Worm (Caenorhabditis elegans) whole organism, L3 larva: ENCODE results near the gene C27F2.6.

Experiments
- R02D3.7 ChIP-seq: fragments of 150-350 bp; optimal IDR thresholded peaks from 2 replicates; lab custom pipeline; 2014; ENCODE audit warnings: missing biosample characterization, missing genetic modification characterization
- ZK546.5 ChIP-seq: sonication (generic microtip); optimal IDR thresholded peaks from 2 replicates; lab custom pipeline; 2017; ENCODE audit warnings: missing biosample characterization, missing genetic modification characterization
- ama-1 ChIP-seq: fragments of 150-350 bp; optimal IDR thresholded peaks from 2 replicates; lab custom pipeline; 2018
- ceh-16 ChIP-seq: sonication (generic microtip); optimal IDR thresholded peaks from 2 replicates; lab custom pipeline; 2017; ENCODE audit warnings: missing biosample characterization, missing genetic modification characterization
- ceh-82 ChIP-seq: fragments of 150-350 bp; optimal IDR thresholded peaks from 2 replicates; lab custom pipeline; 2014; ENCODE audit warnings: missing biosample characterization, missing genetic modification characterization
- ceh-9 ChIP-seq: sonication (generic microtip); optimal IDR thresholded peaks from 2 replicates; lab custom pipeline; 2018; ENCODE audit warnings: missing biosample characterization, missing genetic modification characterization
- egl-5 ChIP-seq: fragments of 150-350 bp; optimal IDR thresholded peaks from 2 replicates; lab custom pipeline; 2017; ENCODE audit warnings: missing biosample characterization, missing genetic modification reagents, missing genetic modification characterization, inconsistent platforms
- elt-1 ChIP-seq: fragments of 150-350 bp; optimal IDR thresholded peaks from 2 replicates; lab custom pipeline; 2014; ENCODE audit warnings: missing biosample characterization, missing genetic modification characterization
- elt-2 ChIP-seq: sonication (generic microtip); optimal IDR thresholded peaks from 2 replicates; lab custom pipeline; 2016; ENCODE audit warnings: missing genetic modification reagents, mild to moderate bottlenecking, missing genetic modification characterization, missing compliant biosample characterization
- eor-1 ChIP-seq, 2 experiments: fragments of 150-350 bp; optimal IDR thresholded peaks; 2 replicates each; lab custom pipeline; 2014 to 2018; ENCODE audit warnings: missing biosample characterization in 2 of 2, missing genetic modification characterization in 2 of 2
- fkh-10 ChIP-seq: sonication (generic microtip); optimal IDR thresholded peaks from 2 replicates; lab custom pipeline; 2017; ENCODE audit warnings: missing biosample characterization, missing genetic modification reagents, missing genetic modification characterization
- fkh-2 ChIP-seq: fragments of 150-350 bp; optimal IDR thresholded peaks from 2 replicates; lab custom pipeline; 2014; ENCODE audit warnings: missing biosample characterization, missing genetic modification reagents, missing genetic modification characterization
- hmg-11 ChIP-seq: sonication (generic microtip); optimal IDR thresholded peaks from 2 replicates; lab custom pipeline; 2016; ENCODE audit warnings: missing genetic modification characterization, missing compliant biosample characterization
- lin-15B ChIP-seq: fragments of 150-350 bp; optimal IDR thresholded peaks from 2 replicates; lab custom pipeline; 2014; ENCODE audit warnings: missing biosample characterization, missing genetic modification characterization
- lin-39 ChIP-seq: fragments of 150-350 bp; optimal IDR thresholded peaks from 2 replicates; lab custom pipeline; 2018; ENCODE audit warnings: missing biosample characterization, missing genetic modification reagents, missing genetic modification characterization
- lsy-12 ChIP-seq: sonication (generic microtip); optimal IDR thresholded peaks from 2 replicates; lab custom pipeline; 2016; ENCODE audit warnings: mild to moderate bottlenecking, missing genetic modification characterization, missing compliant biosample characterization
- mdl-1 ChIP-seq: fragments of 150-350 bp; optimal IDR thresholded peaks from 2 replicates; lab custom pipeline; 2014; ENCODE audit warnings: missing biosample characterization, missing genetic modification characterization
- mml-1 ChIP-seq: fragments of 150-350 bp; sonication (generic microtip); optimal IDR thresholded peaks from 3 replicates; lab custom pipeline; 2014; ENCODE audit warnings: missing biosample characterization, missing genetic modification characterization
- nfya-1 ChIP-seq: sonication (generic microtip); optimal IDR thresholded peaks from 2 replicates; lab custom pipeline; 2017; ENCODE audit warnings: missing genetic modification characterization, mild to moderate bottlenecking, missing compliant biosample characterization, antibody characterized with exemption, moderate library complexity; ENCODE audit not compliant: insufficient read depth
- nhr-11 ChIP-seq: fragments of 150-350 bp; optimal IDR thresholded peaks from 2 replicates; lab custom pipeline; 2014; ENCODE audit warnings: missing biosample characterization, missing genetic modification characterization
- nhr-12 ChIP-seq: fragments of 150-350 bp; optimal IDR thresholded peaks from 2 replicates; lab custom pipeline; 2014; ENCODE audit warnings: missing biosample characterization, missing genetic modification characterization
- nhr-23 ChIP-seq: fragments of 150-350 bp; optimal IDR thresholded peaks from 2 replicates; lab custom pipeline; 2014; ENCODE audit warnings: missing biosample characterization, missing genetic modification reagents, missing genetic modification characterization
- nhr-237 ChIP-seq: fragments of 150-350 bp; optimal IDR thresholded peaks from 2 replicates; lab custom pipeline; 2014; ENCODE audit warnings: missing biosample characterization, missing genetic modification characterization
- nhr-28 ChIP-seq: fragments of 150-350 bp; optimal IDR thresholded peaks from 2 replicates; lab custom pipeline; 2014; ENCODE audit warnings: missing biosample characterization, missing genetic modification characterization
- nhr-43 ChIP-seq: sonication (generic microtip); optimal IDR thresholded peaks from 2 replicates; lab custom pipeline; 2016; ENCODE audit warnings: mild to moderate bottlenecking, missing genetic modification characterization, missing compliant biosample characterization; ENCODE audit not compliant: poor library complexity, severe bottlenecking
- nhr-67 ChIP-seq: fragments of 150-350 bp; optimal IDR thresholded peaks from 2 replicates; lab custom pipeline; 2014; ENCODE audit warnings: missing biosample characterization, missing genetic modification characterization
- nhr-77 ChIP-seq: fragments of 150-350 bp; optimal IDR thresholded peaks from 2 replicates; lab custom pipeline; 2014; ENCODE audit warnings: missing biosample characterization, missing genetic modification characterization
- pha-4 ChIP-seq: fragments of 150-350 bp; optimal IDR thresholded peaks from 2 replicates; lab custom pipeline; 2014; ENCODE audit warnings: missing biosample characterization, missing genetic modification reagents, missing genetic modification characterization
- skn-1 ChIP-seq: fragments of 150-350 bp; optimal IDR thresholded peaks from 2 replicates; lab custom pipeline; 2014; ENCODE audit warnings: missing biosample characterization, missing genetic modification characterization
- snpc-4 ChIP-seq: fragments of 150-350 bp; optimal IDR thresholded peaks from 2 replicates; lab custom pipeline; 2014; ENCODE audit warnings: missing biosample characterization, missing genetic modification characterization
- tbx-2 ChIP-seq: sonication (generic microtip); optimal IDR thresholded peaks from 2 replicates; lab custom pipeline; 2016; ENCODE audit warnings: mild to moderate bottlenecking, missing genetic modification characterization, missing compliant biosample characterization
- unc-62 ChIP-seq: fragments of 150-350 bp; sonication (generic microtip); optimal IDR thresholded peaks from 4 replicates; lab custom pipeline; 2014; ENCODE audit warnings: missing biosample characterization, missing genetic modification reagents, missing genetic modification characterization
- zag-1 ChIP-seq: fragments of 150-350 bp; optimal IDR thresholded peaks from 2 replicates; lab custom pipeline; 2014; ENCODE audit warnings: missing biosample characterization, missing genetic modification characterization

C27F2.6 gene

ce11 chrIII:4956566-4956965 lies 23.7 kb downstream of the C27F2.6 start, which contains the start of gene C26E6.1:
TSS of gene C26E6.1 (plus strand) at chrIII:4956866.
- TF ChIP-seq ceh-9 (tag; lab: Kevin White, UChicago): no peak
- no peak for TF ChIP-seq lin-39 (tag; lab: Kevin White, UChicago)
- TF ChIP-seq nhr-28 (tag; lab: Kevin White, UChicago): no peak
- no peak for TF ChIP-seq nhr-43 (tag; lab: Kevin White, UChicago)
- no peak for TF ChIP-seq mml-1 (tag; lab: Kevin White, UChicago)
- no peak for TF ChIP-seq ceh-16
- no peak for TF ChIP-seq zag-1 (tag; lab: Kevin White, UChicago)
- no peak for TF ChIP-seq mdl-1
- TF ChIP-seq ceh-82: no peak
- TF ChIP-seq lin-15B (tag; lab: Kevin White, UChicago): no peak
- no peak for TF ChIP-seq unc-62 (GFP tag; lab: Kevin White, UChicago)

- TF ChIP-seq nfya-1 (tag; lab: Kevin White, UChicago) (peak; percentile 94), tbx-2 (tag; lab: Kevin White, UChicago) (no peak), nhr-12 (no peak), unc-62 (GFP tag; lab: Kevin White, UChicago) (no peak), fkh-10 (GFP tag; lab: Kevin White, UChicago) (no peak)
These were observed 27.3 kb downstream of the C27F2.6 start for ce11 chrIII:4952970-4953369.

- no peak for TF ChIP-seq nhr-77 (tag; lab: Kevin White, UChicago)
- TF ChIP-seq ZK546.5: no peak
- TF ChIP-seq elt-2 (tag; lab: Kevin White, UChicago): no peak
- no peak for TF ChIP-seq lsy-12 (tag; lab: Kevin White, UChicago)
- no peak for TF ChIP-seq ama-1 (lab: Kevin White, UChicago)
- TF ChIP-seq ceh-82: no peak
- TF ChIP-seq, all 47 proteins: peak for 0
These were observed 28.4 kb downstream of the C27F2.6 start, which contains the start of gene flh-2 for ce11 chrIII:4951824-4952223. TSS of gene flh-2 (plus strand) at chrIII:4952124.

- TF ChIP-seq mdl-1: no peak
- peak; percentile 43 for TF ChIP-seq nfya-1 (tag; lab: Kevin White, UChicago)
- TF ChIP-seq hmg-11: peak; percentile 6
- no peak for TF ChIP-seq nhr-23 (tag; lab: Kevin White, UChicago)
- no peak for TF ChIP-seq ceh-82
- TF ChIP-seq lin-39 (tag; lab: Kevin White, UChicago): peak; percentile 66
- no peak for TF ChIP-seq fkh-2 (tag; lab: Kevin White, UChicago)
- peak; percentile 26 for TF ChIP-seq egl-5 (tag; lab: Kevin White, UChicago)
- TF ChIP-seq R02D3.7 (tag; lab: Kevin White, UChicago): no peak
These were observed 29.1 kb downstream of the C27F2.6 start for ce11 chrIII:4951210-4951609.

- TF ChIP-seq eor-1 (tag; optimal IDR thresholded peaks at IDR 0.05; lab: Kevin White, UChicago): no peak
- peak; percentile 86 for TF ChIP-seq nfya-1 (tag; lab: Kevin White, UChicago)
- TF ChIP-seq skn-1 (tag; lab: Kevin White, UChicago): no peak
- TF ChIP-seq elt-1: no peak
- TF ChIP-seq hmg-11: peak; percentile 58
- TF ChIP-seq pha-4 (tag; lab: Kevin White, UChicago): peak; percentile 16
- no peak for TF ChIP-seq nhr-67 (tag; lab: Kevin White, UChicago)
- TF ChIP-seq lin-39 (tag; lab: Kevin White, UChicago): peak; percentile 65
- peak; percentile 18 for TF ChIP-seq snpc-4 (tag; lab: Kevin White, UChicago)
- peak; percentile 37 for TF ChIP-seq lin-15B (tag; lab: Kevin White, UChicago)
- TF ChIP-seq mml-1 (tag; lab: Kevin White, UChicago): no peak
- TF ChIP-seq mdl-1: no peak
- TF ChIP-seq nhr-11 (tag; lab: Kevin White, UChicago): peak; percentile 17
- TF ChIP-seq egl-5 (tag; lab: Kevin White, UChicago): no peak
- no peak for TF ChIP-seq lsy-12 (tag; lab: Kevin White, UChicago)
These were observed 29.9 kb downstream of the C27F2.6 start for ce11 chrIII:4950345-4950744.

ce11 chrIII:4948631-4949030 lies 31.6 kb downstream of the C27F2.6 start:
- TF ChIP-seq nhr-237 (tag; lab: Kevin White, UChicago): no peak
- TF ChIP-seq lin-39 (tag; lab: Kevin White, UChicago): peak; percentile 6
- TF ChIP-seq nfya-1 (tag; lab: Kevin White, UChicago): peak; percentile 9
